Worm (Caenorhabditis elegans) whole organism, mixed stage, embryonic: ENCODE data around the gene nca-2.
"Not testable (repeated sequence)": the region's sequence is repeated elsewhere in the genome, so short reads cannot be mapped to it uniquely, and the experiment has no call there.

Experiments used
- M03D4.4 ChIP-seq: sonication (generic microtip); optimal IDR thresholded peaks from 2 replicates; lab custom pipeline; 2017; ENCODE audit warnings: mild to moderate bottlenecking, missing genetic modification characterization, missing compliant biosample characterization
- bed-3 ChIP-seq: fragments of 200-800 bp; sonication (Bioruptor generic); optimal IDR thresholded peaks from 3 replicates; lab custom pipeline; 2018; ENCODE audit warnings: mild to moderate bottlenecking, missing genetic modification characterization, moderate library complexity, missing compliant biosample characterization
- blmp-1 ChIP-seq: fragments of 150-350 bp; optimal IDR thresholded peaks from 2 replicates; lab custom pipeline; 2014; ENCODE audit warnings: missing biosample characterization, missing genetic modification characterization
- ceh-39 ChIP-seq: fragments of 150-350 bp; optimal IDR thresholded peaks from 2 replicates; lab custom pipeline; 2014; ENCODE audit warnings: missing biosample characterization, missing genetic modification characterization
- ceh-43 ChIP-seq: fragments of 200-800 bp; sonication (Bioruptor generic); optimal IDR thresholded peaks from 2 replicates; lab custom pipeline; 2018; ENCODE audit warnings: mild to moderate bottlenecking, missing genetic modification characterization, moderate library complexity, missing compliant biosample characterization
- ceh-83 ChIP-seq: fragments of 200-800 bp; sonication (Bioruptor generic); optimal IDR thresholded peaks from 2 replicates; lab custom pipeline; 2018; ENCODE audit warnings: mild to moderate bottlenecking, missing genetic modification characterization, missing compliant biosample characterization
- ces-1 ChIP-seq: fragments of 150-350 bp; optimal IDR thresholded peaks from 2 replicates; lab custom pipeline; 2014; ENCODE audit warnings: missing biosample characterization, missing genetic modification reagents, missing genetic modification characterization
- cnd-1 ChIP-seq: fragments of 200-800 bp; sonication (Bioruptor generic); optimal IDR thresholded peaks from 2 replicates; lab custom pipeline; 2018; ENCODE audit warnings: mild to moderate bottlenecking, missing genetic modification characterization, missing compliant biosample characterization
- drap-1 ChIP-seq: fragments of 200-800 bp; sonication (Bioruptor generic); optimal IDR thresholded peaks from 3 replicates; lab custom pipeline; 2018; ENCODE audit warnings: mild to moderate bottlenecking, missing genetic modification characterization, missing compliant biosample characterization
- elt-1 ChIP-seq: sonication (generic microtip); optimal IDR thresholded peaks from 2 replicates; lab custom pipeline; 2017; ENCODE audit warnings: missing genetic modification characterization, mild to moderate bottlenecking, missing compliant biosample characterization, antibody characterized with exemption, moderate library complexity, borderline replicate concordance; ENCODE audit not compliant: insufficient read depth
- elt-3 ChIP-seq: fragments of 150-350 bp; optimal IDR thresholded peaks from 2 replicates; lab custom pipeline; 2014; ENCODE audit warnings: missing biosample characterization, missing genetic modification characterization
- flh-1 ChIP-seq: fragments of 200-800 bp; sonication (Bioruptor generic); optimal IDR thresholded peaks from 2 replicates; lab custom pipeline; 2018; ENCODE audit warnings: mild to moderate bottlenecking, missing genetic modification characterization, moderate library complexity, missing compliant biosample characterization
- ham-2 ChIP-seq: fragments of 200-800 bp; sonication (Bioruptor generic); optimal IDR thresholded peaks from 2 replicates; lab custom pipeline; 2018; ENCODE audit warnings: mild to moderate bottlenecking, missing genetic modification characterization, missing compliant biosample characterization
- hlh-1 ChIP-seq: fragments of 150-350 bp; optimal IDR thresholded peaks from 2 replicates; lab custom pipeline; 2014; ENCODE audit warnings: missing biosample characterization, missing genetic modification reagents, missing genetic modification characterization
- lin-13 ChIP-seq: fragments of 150-350 bp; optimal IDR thresholded peaks from 2 replicates; lab custom pipeline; 2014; ENCODE audit warnings: missing biosample characterization, missing genetic modification characterization
- lin-32 ChIP-seq: fragments of 200-800 bp; sonication (Bioruptor generic); optimal IDR thresholded peaks from 2 replicates; lab custom pipeline; 2018; ENCODE audit warnings: mild to moderate bottlenecking, missing genetic modification characterization, missing compliant biosample characterization
- lsy-2 ChIP-seq: fragments of 150-350 bp; optimal IDR thresholded peaks from 2 replicates; lab custom pipeline; 2014; ENCODE audit warnings: missing biosample characterization, missing genetic modification characterization
- mab-5 ChIP-seq: fragments of 150-350 bp; optimal IDR thresholded peaks from 2 replicates; lab custom pipeline; 2014; ENCODE audit warnings: missing biosample characterization, missing genetic modification characterization
- mep-1 ChIP-seq: fragments of 150-350 bp; optimal IDR thresholded peaks from 2 replicates; lab custom pipeline; 2017; ENCODE audit warnings: missing biosample characterization, missing genetic modification reagents, missing genetic modification characterization, inconsistent platforms
- mls-2 ChIP-seq: sonication (generic microtip); optimal IDR thresholded peaks from 2 replicates; lab custom pipeline; 2016; ENCODE audit warnings: mild to moderate bottlenecking, missing genetic modification characterization, moderate library complexity, missing compliant biosample characterization
- nhr-12 ChIP-seq: fragments of 150-350 bp; optimal IDR thresholded peaks from 2 replicates; lab custom pipeline; 2014; ENCODE audit warnings: missing biosample characterization, missing genetic modification characterization
- nhr-2 ChIP-seq: fragments of 150-350 bp; optimal IDR thresholded peaks from 2 replicates; lab custom pipeline; 2014; ENCODE audit warnings: missing biosample characterization, missing genetic modification characterization
- nhr-237 ChIP-seq: fragments of 150-350 bp; optimal IDR thresholded peaks from 2 replicates; lab custom pipeline; 2014; ENCODE audit warnings: missing biosample characterization, missing genetic modification characterization
- nhr-28 ChIP-seq: fragments of 150-350 bp; optimal IDR thresholded peaks from 2 replicates; lab custom pipeline; 2014; ENCODE audit warnings: missing biosample characterization, missing genetic modification characterization
- nhr-76 ChIP-seq: sonication (generic microtip); optimal IDR thresholded peaks from 2 replicates; lab custom pipeline; 2017; ENCODE audit warnings: missing biosample characterization, missing genetic modification characterization
- pha-4 ChIP-seq: fragments of 150-350 bp; optimal IDR thresholded peaks from 2 replicates; lab custom pipeline; 2018; ENCODE audit warnings: missing biosample characterization, missing genetic modification reagents, missing genetic modification characterization
- sem-2 ChIP-seq: fragments of 200-800 bp; sonication (Bioruptor generic); optimal IDR thresholded peaks from 2 replicates; lab custom pipeline; 2018; ENCODE audit warnings: mild to moderate bottlenecking, missing genetic modification characterization, missing compliant biosample characterization
- snpc-4 ChIP-seq: fragments of 150-350 bp; optimal IDR thresholded peaks from 2 replicates; lab custom pipeline; 2014; ENCODE audit warnings: missing biosample characterization, missing genetic modification characterization
- sptf-1 ChIP-seq: sonication (generic microtip); optimal IDR thresholded peaks from 2 replicates; lab custom pipeline; 2017; ENCODE audit warnings: mild to moderate bottlenecking, missing genetic modification characterization, moderate library complexity, missing compliant biosample characterization
- tbx-8 ChIP-seq: fragments of 200-800 bp; sonication (Bioruptor generic); optimal IDR thresholded peaks from 2 replicates; lab custom pipeline; 2018; ENCODE audit warnings: mild to moderate bottlenecking, missing genetic modification characterization, moderate library complexity, missing compliant biosample characterization
- unc-120 ChIP-seq: sonication (generic microtip); optimal IDR thresholded peaks from 2 replicates; lab custom pipeline; 2017; ENCODE audit warnings: missing genetic modification characterization, missing compliant biosample characterization; ENCODE audit not compliant: poor library complexity, severe bottlenecking
- unc-39 ChIP-seq: fragments of 150-350 bp; optimal IDR thresholded peaks from 2 replicates; lab custom pipeline; 2014; ENCODE audit warnings: missing biosample characterization, missing genetic modification characterization
- unc-62 ChIP-seq: fragments of 150-350 bp; optimal IDR thresholded peaks from 2 replicates; lab custom pipeline; 2014; ENCODE audit warnings: missing biosample characterization, missing genetic modification reagents, missing genetic modification characterization
- zip-8 ChIP-seq: fragments of 150-350 bp; optimal IDR thresholded peaks from 2 replicates; lab custom pipeline; 2014; ENCODE audit warnings: missing biosample characterization, missing genetic modification characterization
- ztf-11 ChIP-seq: fragments of 150-350 bp; optimal IDR thresholded peaks from 2 replicates; lab custom pipeline; 2014; ENCODE audit warnings: missing biosample characterization, missing genetic modification characterization

nca-2 gene

DNA sequence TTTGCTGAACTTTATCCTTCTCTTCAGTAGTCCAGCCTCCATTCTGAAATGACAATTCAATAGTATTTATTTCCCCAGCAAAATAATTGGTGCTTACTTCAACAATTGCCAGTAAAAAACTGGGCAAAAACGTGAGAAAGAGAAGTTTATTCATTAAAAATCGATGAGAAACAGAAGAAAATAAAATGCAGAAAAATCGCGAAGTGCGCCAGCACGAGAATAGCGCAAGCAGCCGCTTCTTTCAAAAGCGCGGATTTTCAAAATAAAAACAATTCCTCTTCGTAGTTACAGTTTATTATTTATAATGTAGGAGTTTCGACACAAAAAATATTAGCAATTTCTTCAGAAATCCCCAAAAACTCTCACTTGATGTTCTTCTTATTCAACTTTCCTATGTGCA lies 2.5 kb upstream of the nca-2 start, which contains the start of gene C27F2.9:
Gene C27F2.9, minus strand, starts transcription at position 159 of the 400 bp plus-strand sequence.
- peak; percentile 80 for TF ChIP-seq lsy-2 (tag; lab: Kevin White, UChicago)
- TF ChIP-seq sptf-1 (tag; lab: Kevin White, UChicago), result peak; percentile 76
- TF ChIP-seq unc-62 (GFP tag; lab: Kevin White, UChicago), result no peak
- TF ChIP-seq flh-1 (GFP tag; lab: Kevin White, UChicago), result no peak
- TF ChIP-seq nhr-237 (tag; lab: Kevin White, UChicago), result peak; percentile 73
- TF ChIP-seq ham-2 (GFP tag; lab: Kevin White, UChicago), result no peak
- no peak for TF ChIP-seq mab-5 (tag; lab: Kevin White, UChicago)
- no peak for TF ChIP-seq nhr-28 (tag; lab: Kevin White, UChicago)
- peak; percentile 12 for TF ChIP-seq cnd-1 (tag; lab: Kevin White, UChicago)
- no peak for TF ChIP-seq ztf-11 (tag; lab: Kevin White, UChicago)
- peak; percentile 88 for TF ChIP-seq mep-1 (tag; lab: Kevin White, UChicago)
- TF ChIP-seq hlh-1 (tag; lab: Kevin White, UChicago), result peak; percentile 3
- no peak for TF ChIP-seq tbx-8 (GFP tag; lab: Kevin White, UChicago)
- peak; percentile 52 for TF ChIP-seq M03D4.4
- no peak for TF ChIP-seq snpc-4 (tag; lab: Kevin White, UChicago)
- TF ChIP-seq sem-2 (GFP tag; lab: Kevin White, UChicago), result no peak
- TF ChIP-seq unc-120, result peak; percentile 1
- peak; percentile 62 for TF ChIP-seq ceh-39
- peak; percentile 71 for TF ChIP-seq lin-13 (tag; lab: Kevin White, UChicago)
- TF ChIP-seq mls-2 (tag; lab: Kevin White, UChicago), result peak; percentile 24
- no peak for TF ChIP-seq bed-3 (GFP tag; lab: Kevin White, UChicago)
- peak; percentile 63 for TF ChIP-seq ceh-83 (GFP tag; lab: Kevin White, UChicago)
- TF ChIP-seq ceh-43 (GFP tag; lab: Kevin White, UChicago), result peak; percentile 22
- no peak for TF ChIP-seq elt-3
- peak; percentile 16 for TF ChIP-seq nhr-2 (tag; lab: Kevin White, UChicago)
- TF ChIP-seq ces-1 (GFP tag; lab: Kevin White, UChicago), result peak; percentile 73
- TF ChIP-seq zip-8 (tag; lab: Kevin White, UChicago), result no peak
- TF ChIP-seq pha-4 (tag; lab: Kevin White, UChicago), result no peak
- TF ChIP-seq drap-1 (GFP tag; lab: Kevin White, UChicago), result peak; percentile 25
- no peak for TF ChIP-seq blmp-1 (tag; lab: Kevin White, UChicago)
- no peak for TF ChIP-seq unc-39 (tag; lab: Kevin White, UChicago)
- no peak for TF ChIP-seq lin-32 (GFP tag; lab: Kevin White, UChicago)
- TF ChIP-seq nhr-12, result no peak
- TF ChIP-seq nhr-76, result no peak
- no peak for TF ChIP-seq elt-1 (tag; lab: Kevin White, UChicago)

ce11 chrIII:4967236-4967635 lies 1.9 kb downstream of the nca-2 start:
- TF ChIP-seq mls-2 (tag; lab: Kevin White, UChicago) (no peak), nhr-12 (no peak), ham-2 (GFP tag; lab: Kevin White, UChicago) (no peak), ces-1 (GFP tag; lab: Kevin White, UChicago) (peak; percentile 95), lin-32 (GFP tag; lab: Kevin White, UChicago) (no peak), sptf-1 (tag; lab: Kevin White, UChicago) (no peak), zip-8 (tag; lab: Kevin White, UChicago) (no peak), mep-1 (tag; lab: Kevin White, UChicago) (no peak)

DNA sequence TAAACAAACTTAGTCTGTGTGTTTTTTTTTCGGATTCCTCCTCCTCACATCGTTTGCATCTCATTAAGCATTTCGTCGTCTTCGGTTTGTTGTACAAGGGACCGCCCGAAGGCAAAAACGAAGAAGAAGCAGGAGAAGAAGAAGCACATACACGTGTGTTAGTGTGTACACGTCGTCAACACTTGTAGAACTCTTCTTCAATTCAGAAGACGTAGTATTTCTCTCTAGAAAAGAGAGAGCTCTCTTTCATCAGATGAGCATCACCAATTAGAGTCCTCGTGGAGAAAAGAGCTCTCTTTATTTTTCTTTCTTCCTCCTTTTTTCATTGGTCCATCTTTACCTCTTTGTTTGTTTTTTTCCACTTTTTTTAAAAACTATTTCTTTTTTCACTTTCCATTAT lies 2.8 kb downstream of the nca-2 start:
- TF ChIP-seq ces-1 (GFP tag; lab: Kevin White, UChicago) (peak; percentile 37), tbx-8 (GFP tag; lab: Kevin White, UChicago) (no peak)

DNA sequence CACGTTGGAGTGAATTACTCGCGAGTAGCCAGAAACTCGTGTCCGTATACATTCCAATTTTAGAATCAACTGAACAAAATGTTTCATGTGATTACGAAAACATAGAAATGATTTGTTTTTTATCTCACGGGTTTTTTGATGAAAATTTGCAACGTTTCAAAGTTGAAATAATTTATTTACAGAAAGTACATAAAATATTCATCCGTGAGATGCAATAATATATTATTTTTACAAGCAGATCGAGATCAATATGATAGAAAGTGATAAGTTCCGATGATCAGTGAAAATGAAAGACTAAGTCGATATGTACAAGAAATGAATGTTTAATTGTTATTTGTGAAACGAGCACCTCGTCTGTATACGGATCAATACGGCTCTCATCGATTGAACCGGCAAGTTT lies 15.0 kb downstream of the nca-2 start, which contains the start of gene C27F2.6:
Gene C27F2.6, minus strand, starts transcription at position 101 of the 400 bp plus-strand sequence.
- not testable (repeated sequence) for TF ChIP-seq unc-39 (tag; lab: Kevin White, UChicago); elt-3; pha-4 (tag; lab: Kevin White, UChicago)
